Fruit fly (Drosophila melanogaster): Measurements from ENCODE around the gene unc.
A peak's percentile ranks its signal among the peaks of the same experiment; 100 is the strongest.

The unc gene

dm6 chrX:21124176-21124575, 7.5 kb upstream of the unc start (continued):
- TF ChIP-seq ase (GFP tag; IDR thresholded peaks at IDR 0.05): peak; percentile 68; the same call in 2 of the 3 replicates
- no peak for TF ChIP-seq pzg (GFP tag; optimal IDR thresholded peaks at IDR 0.05)
- TF ChIP-seq YL-1 (GFP tag; optimal IDR thresholded peaks at IDR 0.05): no peak
- TF ChIP-seq sima (GFP tag; optimal IDR thresholded peaks at IDR 0.05): no peak
- no peak for TF ChIP-seq fru (optimal IDR thresholded peaks at IDR 0.05)
- TF ChIP-seq grau (tag; optimal IDR thresholded peaks at IDR 0.05): peak; percentile 77
- no peak for TF ChIP-seq Doc3 (GFP tag; IDR thresholded peaks at IDR 0.05; ENCODE audit: partially characterized antibody)
- peak; percentile 25 for TF ChIP-seq Dad (GFP tag; optimal IDR thresholded peaks at IDR 0.05)
- TF ChIP-seq crp (GFP tag; optimal IDR thresholded peaks at IDR 0.05): peak in 1 of 2 experiments; percentile 43
- no peak for TF ChIP-seq CG3995 (GFP tag; optimal IDR thresholded peaks at IDR 0.05)
- TF ChIP-seq CG15073 (GFP tag; optimal IDR thresholded peaks at IDR 0.05): no peak
- no peak for TF ChIP-seq CG10431 (GFP tag; optimal IDR thresholded peaks at IDR 0.05)
- TF ChIP-seq grn (GFP tag; optimal IDR thresholded peaks at IDR 0.05): no peak
- no peak for TF ChIP-seq CG6765 (GFP tag; optimal IDR thresholded peaks at IDR 0.05)
- peak; percentile 71 for TF ChIP-seq tgo (GFP tag; IDR thresholded peaks at IDR 0.05)
- TF ChIP-seq CG2116 (GFP tag; optimal IDR thresholded peaks at IDR 0.05): peak; percentile 30
- TF ChIP-seq CG3847 (GFP tag; IDR thresholded peaks at IDR 0.05): peak; percentile 60
- peak; percentile 1 for TF ChIP-seq CG4328 (GFP tag; optimal IDR thresholded peaks at IDR 0.05)
- peak; percentile 81 for TF ChIP-seq CG2678 (tag; optimal IDR thresholded peaks at IDR 0.05)
- TF ChIP-seq run (tag; optimal IDR thresholded peaks at IDR 0.05): peak; percentile 17
- peak; percentile 79 for TF ChIP-seq CG15269 (tag; optimal IDR thresholded peaks at IDR 0.05)
- TF ChIP-seq Atf-2 (GFP tag; optimal IDR thresholded peaks at IDR 0.05): peak; percentile 7
- no peak for TF ChIP-seq seq (GFP tag; IDR thresholded peaks at IDR 0.05)
- TF ChIP-seq pfk (GFP tag; optimal IDR thresholded peaks at IDR 0.05): no peak
- TF ChIP-seq Deaf1 (tag; optimal IDR thresholded peaks at IDR 0.05): peak; percentile 19
- peak; percentile 25 for TF ChIP-seq pho (GFP tag; optimal IDR thresholded peaks at IDR 0.05)
- no peak for TF ChIP-seq mirr (GFP tag; optimal IDR thresholded peaks at IDR 0.05)
- TF ChIP-seq CG13775 (GFP tag; optimal IDR thresholded peaks at IDR 0.05): peak; percentile 47
- TF ChIP-seq chif (GFP tag; optimal IDR thresholded peaks at IDR 0.05): peak; percentile 53 to 61
- TF ChIP-seq pum (GFP tag; optimal IDR thresholded peaks at IDR 0.05): peak; percentile 31
- TF ChIP-seq sob (GFP tag; IDR thresholded peaks at IDR 0.05): peak; percentile 58
- peak; percentile 0 for TF ChIP-seq Jarid2 (GFP tag; optimal IDR thresholded peaks at IDR 0.05)
- TF ChIP-seq bsh (GFP tag; optimal IDR thresholded peaks at IDR 0.05): peak; percentile 10 to 82
- TF ChIP-seq slp2 (GFP tag; optimal IDR thresholded peaks at IDR 0.05): peak; percentile 23
- no peak for TF ChIP-seq gt (GFP tag; IDR thresholded peaks at IDR 0.05)
- TF ChIP-seq CG31224 (GFP tag; IDR thresholded peaks at IDR 0.05): peak; percentile 28; the same call in 1 of the 2 replicates
- TF ChIP-seq Six4 (GFP tag; optimal IDR thresholded peaks at IDR 0.05): peak; percentile 53
- peak; percentile 26 for TF ChIP-seq jumu (GFP tag; optimal IDR thresholded peaks at IDR 0.05)
- peak; percentile 53 for TF ChIP-seq cato (GFP tag; optimal IDR thresholded peaks at IDR 0.05; ENCODE audit: borderline replicate concordance)
- TF ChIP-seq CG17612 (GFP tag; IDR thresholded peaks at IDR 0.05): peak; percentile 51; the same call in 1 of the 2 replicates
- TF ChIP-seq CG7963 (GFP tag; IDR thresholded peaks at IDR 0.05; ENCODE audit: partially characterized antibody): no peak
- no peak for TF ChIP-seq dm (GFP tag; optimal IDR thresholded peaks at IDR 0.05)
- peak; percentile 55 for TF ChIP-seq CG32772 (GFP tag; IDR thresholded peaks at IDR 0.05)
- 0 out of 2 replicates have a peak, but pooled peaks have one; percentile 27 for TF ChIP-seq CG4360 (GFP tag; IDR thresholded peaks at IDR 0.05)
- TF ChIP-seq zfh2 (GFP tag; optimal IDR thresholded peaks at IDR 0.05): peak; percentile 14
- TF ChIP-seq schlank (tag; optimal IDR thresholded peaks at IDR 0.05): peak; percentile 13
- no peak for TF ChIP-seq repo (GFP tag; optimal IDR thresholded peaks at IDR 0.05)
- no peak for TF ChIP-seq Hand (GFP tag; optimal IDR thresholded peaks at IDR 0.05)
- no peak for TF ChIP-seq Dll (GFP tag; IDR thresholded peaks at IDR 0.05; ENCODE audit: partially characterized antibody)
- no peak; the same call in 1 of the 2 replicates for TF ChIP-seq CG32767 (GFP tag; IDR thresholded peaks at IDR 0.05)
- no peak for TF ChIP-seq CG17912 (GFP tag; optimal IDR thresholded peaks at IDR 0.05)

Measured in whole organism, embryonic.